Worm (Caenorhabditis elegans) whole organism, L4 larva: ENCODE data around the gene K09D9.14.

Experiments
- R02D3.7 ChIP-seq: fragments of 150-350 bp; sonication (generic microtip); optimal IDR thresholded peaks from 3 replicates; lab custom pipeline; 2014; ENCODE audit warnings: missing biosample characterization, missing genetic modification characterization
- daf-19 ChIP-seq: fragments of 200-800 bp; sonication (Bioruptor generic); conservative IDR thresholded peaks from 2 replicates; pipeline ENCODE4 v1.3.6; 2022; ENCODE audit warnings: missing genetic modification characterization, missing compliant biosample characterization
- dpl-1 ChIP-seq: fragments of 150-350 bp; optimal IDR thresholded peaks from 2 replicates; lab custom pipeline; 2014; ENCODE audit warnings: missing biosample characterization, missing genetic modification reagents, missing genetic modification characterization
- fkh-10 ChIP-seq: fragments of 150-350 bp; optimal IDR thresholded peaks from 2 replicates; lab custom pipeline; 2014; ENCODE audit warnings: missing biosample characterization, missing genetic modification reagents, missing genetic modification characterization
- lin-15B ChIP-seq: fragments of 150-350 bp; sonication (generic microtip); optimal IDR thresholded peaks from 3 replicates; lab custom pipeline; 2014; ENCODE audit warnings: missing biosample characterization, missing genetic modification characterization
- lin-39 ChIP-seq: fragments of 150-350 bp; optimal IDR thresholded peaks from 2 replicates; lab custom pipeline; 2014; ENCODE audit warnings: missing biosample characterization, missing genetic modification reagents, missing genetic modification characterization
- lsy-2 ChIP-seq, 2 experiments: fragments of 150-350 bp in 1 of 2; sonication (generic microtip) in 1 of 2; optimal IDR thresholded peaks; 2 replicates each; lab custom pipeline; 2014 to 2017; ENCODE audit warnings: missing biosample characterization in 2 of 2, missing genetic modification characterization in 2 of 2
- nhr-41 ChIP-seq: fragments of 200-800 bp; sonication (Bioruptor generic); IDR thresholded peaks from 2 replicates; pipeline ENCODE4 v1.3.6; 2022; ENCODE audit warnings: missing genetic modification reagents, missing genetic modification characterization, missing compliant biosample characterization
- sdz-12 ChIP-seq: fragments of 200-800 bp; sonication (Bioruptor generic); optimal IDR thresholded peaks from 2 replicates; lab custom pipeline; 2018; ENCODE audit warnings: mild to moderate bottlenecking, missing genetic modification characterization, missing compliant biosample characterization
- snpc-4 ChIP-seq: fragments of 150-350 bp; optimal IDR thresholded peaks from 2 replicates; lab custom pipeline; 2014; ENCODE audit warnings: missing biosample characterization, missing genetic modification characterization
- unc-62 ChIP-seq, 3 experiments: fragments of 150-350 bp in 1 of 3; sonication (generic microtip); optimal IDR thresholded peaks in 2 of 3; peaks in 1 of 3; 1 replicate in 1 of 3; 2 replicates in 2 of 3; lab custom pipeline; 2014 to 2017; ENCODE audit warnings: missing biosample characterization in 3 of 3, missing genetic modification characterization in 3 of 3, missing genetic modification reagents in 3 of 3, missing genotype in 1 of 3
- zag-1 ChIP-seq: fragments of 150-350 bp; optimal IDR thresholded peaks from 2 replicates; lab custom pipeline; 2014; ENCODE audit warnings: missing biosample characterization, missing genetic modification characterization

DNA sequence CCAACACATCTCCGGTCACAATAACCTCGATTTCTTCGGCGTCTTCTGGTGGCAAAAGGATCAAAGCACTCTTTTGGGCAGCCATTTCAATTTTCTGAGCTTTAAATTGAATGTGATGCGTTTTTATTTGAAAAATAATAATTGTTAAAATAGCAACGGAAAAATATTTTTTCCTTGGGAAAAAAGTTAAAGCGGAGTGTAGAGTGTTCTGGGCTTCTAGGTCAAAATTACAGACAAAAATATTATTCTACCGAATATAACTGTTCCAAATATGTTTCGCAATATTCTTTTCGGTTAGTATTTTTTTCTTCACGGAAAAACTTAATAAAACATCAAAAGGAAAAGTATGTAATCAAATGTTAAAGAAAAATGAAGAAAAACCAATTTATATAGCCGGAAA, 33.3 kb upstream of the K09D9.14 start, which contains the start of gene djr-1.2:
- TF ChIP-seq R02D3.7 (tag; lab: Kevin White, UChicago) (no peak), lin-15B (tag; lab: Kevin White, UChicago) (no peak), dpl-1 (GFP tag; lab: Kevin White, UChicago) (no peak), zag-1 (no peak), unc-62 (GFP tag; optimal IDR thresholded peaks at IDR 0.05 in 1 of 2; lab: Kevin White, UChicago) (no peak), unc-62 (tag; optimal IDR thresholded peaks at IDR 0.05; lab: Kevin White, UChicago) (no peak), nhr-41 (GFP tag; lab: Robert Waterston, UW) (no peak), fkh-10 (GFP tag; lab: Kevin White, UChicago) (no peak), lsy-2 (tag; optimal IDR thresholded peaks at IDR 0.05; lab: Kevin White, UChicago) (no peak), sdz-12 (GFP tag; lab: Kevin White, UChicago) (no peak), daf-19 (GFP tag; lab: Robert Waterston, UW) (no peak), lin-39 (tag; lab: Kevin White, UChicago) (no peak), snpc-4 (tag; lab: Kevin White, UChicago) (no peak)
